Fruit fly (Drosophila melanogaster) whole organism, embryonic: Measurements from ENCODE around the gene CG12589.

Experiments used
- BEAF-32 ChIP-seq: fragments of 200-800 bp; sonication (Bioruptor generic); optimal IDR thresholded peaks from 3 replicates; lab custom pipeline; 2017; ENCODE audit warnings: missing biosample characterization, missing genetic modification characterization, mild to moderate bottlenecking, moderate library complexity, missing genetic modification reagents
- CG11247 ChIP-seq: fragments of 200-800 bp; sonication (Bioruptor generic); IDR thresholded peaks from 2 replicates; pipeline ENCODE4 v1.3.6; 2022; ENCODE audit warnings: missing biosample characterization, missing genetic modification characterization
- CG11504 ChIP-seq: fragments of 200-800 bp; sonication (Bioruptor generic); optimal IDR thresholded peaks from 3 replicates; lab custom pipeline; 2019; ENCODE audit warnings: missing biosample characterization, mild to moderate bottlenecking, missing genetic modification characterization, moderate library complexity
- CG1603 ChIP-seq: fragments of 200-800 bp; sonication (Bioruptor generic); optimal IDR thresholded peaks from 2 replicates; lab custom pipeline; 2019; ENCODE audit warnings: missing biosample characterization, mild to moderate bottlenecking, missing genetic modification characterization, moderate library complexity
- CG17612 ChIP-seq: fragments of 200-800 bp; sonication (Bioruptor generic); IDR thresholded peaks from 2 replicates; pipeline ENCODE4 v1.3.6; 2022; ENCODE audit warnings: missing biosample characterization, missing genetic modification characterization
- CG2875 ChIP-seq: fragments of 200-800 bp; sonication (Bioruptor generic); optimal IDR thresholded peaks from 2 replicates; lab custom pipeline; 2017; ENCODE audit warnings: missing biosample characterization, mild to moderate bottlenecking, missing genetic modification characterization, missing genetic modification reagents
- CG30431 ChIP-seq: fragments of 200-800 bp; sonication (Bioruptor generic); optimal IDR thresholded peaks from 2 replicates; lab custom pipeline; 2017; ENCODE audit warnings: missing biosample characterization, missing genetic modification characterization
- CG32767 ChIP-seq: fragments of 200-800 bp; sonication (Bioruptor generic); IDR thresholded peaks from 2 replicates; pipeline ENCODE4 v1.3.6; 2022; ENCODE audit warnings: missing biosample characterization, missing genetic modification characterization
- CG3407 ChIP-seq: fragments of 200-800 bp; sonication (Bioruptor generic); optimal IDR thresholded peaks from 2 replicates; lab custom pipeline; 2018; ENCODE audit warnings: missing biosample characterization, mild to moderate bottlenecking, missing genetic modification characterization
- CG34422 ChIP-seq: fragments of 200-800 bp; sonication (Bioruptor generic); IDR thresholded peaks from 3 replicates; pipeline ENCODE4 v1.3.6; 2022; ENCODE audit warnings: missing biosample characterization, missing genetic modification characterization
- CG42726 ChIP-seq: fragments of 200-800 bp; sonication (Bioruptor generic); IDR thresholded peaks from 2 replicates; pipeline ENCODE4 v1.3.6; 2022; ENCODE audit warnings: missing biosample characterization, missing genetic modification characterization; ENCODE audit not compliant: partially characterized antibody
- CG4424 ChIP-seq: fragments of 200-800 bp; sonication (Bioruptor generic); optimal IDR thresholded peaks from 3 replicates; lab custom pipeline; 2016; ENCODE audit warnings: missing biosample characterization, missing genetic modification characterization
- CG4854 ChIP-seq: fragments of 200-800 bp; sonication (Bioruptor generic); optimal IDR thresholded peaks from 2 replicates; lab custom pipeline; 2016; ENCODE audit warnings: missing biosample characterization, missing genetic modification characterization, inconsistent platforms
- CG8478 ChIP-seq: fragments of >200 bp; optimal IDR thresholded peaks from 2 replicates; lab custom pipeline; 2018
- D19B ChIP-seq: fragments of 200-800 bp; sonication (Bioruptor generic); optimal IDR thresholded peaks from 2 replicates; lab custom pipeline; 2017; ENCODE audit warnings: missing biosample characterization, mild to moderate bottlenecking, missing genetic modification characterization
- Dp ChIP-seq: fragments of 200-800 bp; sonication (Bioruptor generic); optimal IDR thresholded peaks from 2 replicates; lab custom pipeline; 2018; ENCODE audit warnings: missing biosample characterization, mild to moderate bottlenecking, missing genetic modification characterization, moderate library complexity
- Ets65A ChIP-seq: fragments of 200-800 bp; sonication (Bioruptor generic); peaks from one replicate; lab custom pipeline; 2016; ENCODE audit warnings: missing biosample characterization, missing genetic modification characterization
- HLH4C ChIP-seq: fragments of 200-800 bp; sonication (Bioruptor generic); IDR thresholded peaks from 3 replicates; pipeline ENCODE4 v1.3.6; 2022; ENCODE audit warnings: missing biosample characterization, missing genetic modification characterization; ENCODE audit not compliant: partially characterized antibody
- HmgD ChIP-seq: fragments of 200-800 bp; sonication (Bioruptor generic); optimal IDR thresholded peaks from 3 replicates; lab custom pipeline; 2016; ENCODE audit warnings: missing biosample characterization, missing genetic modification characterization
- Mad ChIP-seq: fragments of 200-800 bp; sonication (Bioruptor generic); optimal IDR thresholded peaks from 2 replicates; lab custom pipeline; 2016; ENCODE audit warnings: missing biosample characterization, missing genetic modification characterization
- NC2β ChIP-seq: fragments of 200-800 bp; sonication (Bioruptor generic); optimal IDR thresholded peaks from 2 replicates; lab custom pipeline; 2016; ENCODE audit warnings: missing biosample characterization, missing genetic modification characterization
- NK7.1 ChIP-seq: fragments of 200-800 bp; sonication (Bioruptor generic); optimal IDR thresholded peaks from 3 replicates; lab custom pipeline; 2016; ENCODE audit warnings: missing biosample characterization, missing genetic modification characterization
- Pdp1 ChIP-seq, 2 experiments: fragments of 200-800 bp; sonication (Bioruptor generic); optimal IDR thresholded peaks; 3 replicates each; lab custom pipeline; 2016; ENCODE audit warnings: missing biosample characterization in 2 of 2, missing genetic modification characterization in 2 of 2, mild to moderate bottlenecking in 1 of 2, moderate library complexity in 1 of 2
- Six4 ChIP-seq: fragments of 200-800 bp; sonication (Bioruptor generic); optimal IDR thresholded peaks from 2 replicates; lab custom pipeline; 2016; ENCODE audit warnings: missing biosample characterization, missing genetic modification characterization
- Sox100B ChIP-seq: fragments of 200-800 bp; sonication (Bioruptor generic); optimal IDR thresholded peaks from 3 replicates; lab custom pipeline; 2018; ENCODE audit warnings: missing biosample characterization, mild to moderate bottlenecking, missing genetic modification characterization
- Tbp ChIP-seq: fragments of >200 bp; optimal IDR thresholded peaks from 2 replicates; lab custom pipeline; 2018; ENCODE audit warnings: missing biosample characterization, missing genetic modification characterization
- Usf ChIP-seq: fragments of 200-800 bp; sonication (Bioruptor generic); optimal IDR thresholded peaks from 2 replicates; lab custom pipeline; 2017; ENCODE audit warnings: missing genotype, missing biosample characterization, missing genetic modification characterization
- ac ChIP-seq: fragments of 200-800 bp; sonication (Bioruptor generic); optimal IDR thresholded peaks from 3 replicates; lab custom pipeline; 2017; ENCODE audit warnings: missing biosample characterization, mild to moderate bottlenecking, missing genetic modification characterization
- ap ChIP-seq: fragments of 200-800 bp; sonication (Bioruptor generic); IDR thresholded peaks from 2 replicates; pipeline ENCODE4 v1.3.6; 2022; ENCODE audit warnings: missing biosample characterization, missing genetic modification characterization
- ash1 ChIP-seq: fragments of 200-800 bp; sonication (Bioruptor generic); optimal IDR thresholded peaks from 2 replicates; lab custom pipeline; 2018; ENCODE audit warnings: missing biosample characterization, mild to moderate bottlenecking, missing genetic modification characterization
- ato ChIP-seq: fragments of 200-800 bp; sonication (Bioruptor generic); IDR thresholded peaks from 2 replicates; pipeline ENCODE4 v1.3.6; 2022; ENCODE audit warnings: missing biosample characterization, missing genetic modification characterization; ENCODE audit not compliant: partially characterized antibody
- bab2 ChIP-seq: fragments of 200-800 bp; sonication (Bioruptor generic); optimal IDR thresholded peaks from 2 replicates; lab custom pipeline; 2016; ENCODE audit warnings: missing biosample characterization, missing genetic modification characterization
- caup ChIP-seq: fragments of 200-800 bp; sonication (Bioruptor generic); optimal IDR thresholded peaks from 3 replicates; lab custom pipeline; 2017; ENCODE audit warnings: missing biosample characterization, mild to moderate bottlenecking, missing genetic modification characterization, moderate library complexity; ENCODE audit not compliant: severe bottlenecking
- ci ChIP-seq: fragments of 200-800 bp; sonication (Bioruptor generic); IDR thresholded peaks from 3 replicates; pipeline ENCODE4 v1.3.6; 2022; ENCODE audit warnings: missing biosample characterization, missing genetic modification characterization
- dimm ChIP-seq: fragments of 200-800 bp; sonication (Bioruptor generic); IDR thresholded peaks from 2 replicates; pipeline ENCODE4 v1.3.6; 2022; ENCODE audit warnings: missing biosample characterization, missing genetic modification characterization
- dpn ChIP-seq, 2 experiments: fragments of 200-800 bp; sonication (Bioruptor generic); optimal IDR thresholded peaks; 3 replicates each; lab custom pipeline; 2016; ENCODE audit warnings: missing biosample characterization in 2 of 2, missing genetic modification characterization in 2 of 2
- ewg ChIP-seq: fragments of 200-800 bp; sonication (Bioruptor generic); optimal IDR thresholded peaks from 3 replicates; lab custom pipeline; 2017; ENCODE audit warnings: mild to moderate bottlenecking, missing biosample characterization, missing genetic modification reagents, missing genetic modification characterization
- gsb ChIP-seq: fragments of 200-800 bp; sonication (Bioruptor generic); IDR thresholded peaks from 2 replicates; pipeline ENCODE4 v1.3.6; 2022; ENCODE audit warnings: missing biosample characterization, missing genetic modification characterization
- hb ChIP-seq: fragments of 200-800 bp; sonication (Bioruptor generic); IDR thresholded peaks from 3 replicates; pipeline ENCODE4 v1.3.6; 2022; ENCODE audit warnings: missing biosample characterization, missing genetic modification characterization; ENCODE audit not compliant: partially characterized antibody
- hkb ChIP-seq, 2 experiments: fragments of 200-800 bp in 1 of 2; fragments of >200 bp in 1 of 2; sonication (Bioruptor generic) in 1 of 2; IDR thresholded peaks in 1 of 2; optimal IDR thresholded peaks in 1 of 2; 2 replicates each; pipeline versions ENCODE4 v1.3.6 to Lab custom; 2017 to 2022; ENCODE audit warnings: missing biosample characterization in 1 of 2, missing genetic modification characterization in 1 of 2
- klu ChIP-seq: fragments of 200-800 bp; sonication (Bioruptor generic); IDR thresholded peaks from 2 replicates; pipeline ENCODE4 v1.3.6; 2022; ENCODE audit warnings: missing biosample characterization, missing genetic modification characterization
- lab ChIP-seq: fragments of 200-800 bp; sonication (Bioruptor generic); optimal IDR thresholded peaks from 3 replicates; lab custom pipeline; 2017; ENCODE audit warnings: missing biosample characterization, missing genetic modification characterization, mild to moderate bottlenecking, moderate library complexity, missing genetic modification reagents
- lilli ChIP-seq: fragments of 200-800 bp; sonication (Bioruptor generic); optimal IDR thresholded peaks from 3 replicates; lab custom pipeline; 2016; ENCODE audit warnings: missing biosample characterization, missing genetic modification characterization
- prd ChIP-seq, 3 experiments: fragments of >200 bp in 2 of 3; fragments of 200-800 bp in 1 of 3; sonication (Bioruptor generic) in 1 of 3; optimal IDR thresholded peaks in 2 of 3; IDR thresholded peaks in 1 of 3; 2 replicates in 2 of 3; 3 replicates in 1 of 3; pipeline versions ENCODE4 v1.3.6 to Lab custom; 2017 to 2022; ENCODE audit warnings: missing biosample characterization in 1 of 3, missing genetic modification characterization in 1 of 3
- schlank ChIP-seq: fragments of 200-800 bp; sonication (Bioruptor generic); optimal IDR thresholded peaks from 2 replicates; lab custom pipeline; 2018; ENCODE audit warnings: missing biosample characterization, mild to moderate bottlenecking, missing genetic modification characterization
- scrt ChIP-seq: fragments of 200-800 bp; sonication (Bioruptor generic); optimal IDR thresholded peaks from 2 replicates; lab custom pipeline; 2018; ENCODE audit warnings: missing biosample characterization, mild to moderate bottlenecking, missing genetic modification characterization, moderate library complexity
- sna ChIP-seq: fragments of 200-800 bp; sonication (Bioruptor generic); IDR thresholded peaks from 2 replicates; pipeline ENCODE4 v1.3.6; 2022; ENCODE audit warnings: missing biosample characterization, missing genetic modification characterization; ENCODE audit not compliant: partially characterized antibody
- zf30C ChIP-seq: fragments of 200-800 bp; sonication (Bioruptor generic); optimal IDR thresholded peaks from 3 replicates; lab custom pipeline; 2018; ENCODE audit warnings: missing biosample characterization, mild to moderate bottlenecking, missing genetic modification characterization
- zfh1 ChIP-seq: fragments of 200-800 bp; sonication (Bioruptor generic); IDR thresholded peaks from 3 replicates; pipeline ENCODE4 v1.3.6; 2022; ENCODE audit warnings: missing biosample characterization, missing genetic modification characterization

Gene CG12589

DNA sequence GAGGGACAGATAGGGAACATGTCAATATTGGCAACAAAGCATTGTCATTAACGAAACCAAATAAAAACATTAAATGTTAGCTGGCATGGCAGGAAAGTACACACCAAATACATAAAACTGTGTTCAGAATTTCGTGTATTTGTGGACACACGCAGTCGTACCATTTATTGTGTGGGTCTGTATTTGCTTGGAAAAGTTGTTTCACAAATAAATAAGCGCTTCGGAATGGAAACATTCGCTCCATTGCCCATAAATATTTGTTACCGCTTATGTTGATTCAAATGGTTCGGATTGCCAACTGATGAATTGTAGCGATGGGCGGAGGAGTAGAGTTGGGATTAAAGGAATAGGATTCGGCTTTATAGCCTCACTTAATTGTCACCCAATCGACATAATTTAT lies 30.8 kb downstream of the CG12589 start (continued):
- peak; percentile 84 for TF ChIP-seq NC2β (GFP tag; lab: Kevin White, UChicago)
- peak; percentile 60 for TF ChIP-seq Mad
- peak; percentile 59 for TF ChIP-seq CG30431 (GFP tag; lab: Kevin White, UChicago)
- peak; percentile 56 for TF ChIP-seq Six4 (GFP tag; lab: Kevin White, UChicago)
- TF ChIP-seq CG42726 (GFP tag; lab: Robert Waterston, UW): no peak
- TF ChIP-seq Ets65A: peak; percentile 23
- peak; percentile 65; the same call in 1 of the 2 replicates for TF ChIP-seq CG32767 (GFP tag; lab: Robert Waterston, UW)
- no peak for TF ChIP-seq BEAF-32
- no peak for TF ChIP-seq CG8478
- peak; percentile 93 for TF ChIP-seq CG2875
- peak; percentile 83 for TF ChIP-seq bab2 (GFP tag; lab: Kevin White, UChicago)
- peak; percentile 89 for TF ChIP-seq Sox100B (GFP tag; lab: Kevin White, UChicago)
- TF ChIP-seq CG1603: peak; percentile 87
- peak; percentile 20 for TF ChIP-seq HmgD (GFP tag; lab: Kevin White, UChicago)
- TF ChIP-seq ci (GFP tag; lab: Robert Waterston, UW): peak; percentile 85
- TF ChIP-seq Dp: no peak
- TF ChIP-seq ac (GFP tag; lab: Kevin White, UChicago): peak; percentile 97
- TF ChIP-seq CG17612: no peak
- peak; percentile 76 for TF ChIP-seq CG11504 (tag; lab: Kevin White, UChicago)
- TF ChIP-seq CG4424 (GFP tag; lab: Kevin White, UChicago): peak; percentile 61
- TF ChIP-seq ewg (GFP tag; lab: Kevin White, UChicago): peak; percentile 72
- 0 out of 2 replicates have a peak, but pooled peaks have one; percentile 18 for TF ChIP-seq klu (GFP tag; lab: Robert Waterston, UW)
- no peak for TF ChIP-seq prd (optimal IDR thresholded peaks at IDR 0.05; lab: Kevin White, UChicago)
- TF ChIP-seq prd (GFP tag; IDR thresholded peaks at IDR 0.05; lab: Robert Waterston, UW): peak; percentile 9; the same call in 1 of the 3 replicates
- peak; percentile 68 to 70 for TF ChIP-seq Pdp1 (GFP tag; optimal IDR thresholded peaks at IDR 0.05; lab: Kevin White, UChicago)
- TF ChIP-seq CG3407 (GFP tag; lab: Kevin White, UChicago): peak; percentile 94
- TF ChIP-seq lilli (GFP tag; lab: Kevin White, UChicago): peak; percentile 44
- TF ChIP-seq schlank (tag; lab: Kevin White, UChicago): peak; percentile 89
- no peak for TF ChIP-seq hb (GFP tag; lab: Robert Waterston, UW)
- no peak for TF ChIP-seq Tbp (GFP tag; lab: Kevin White, UChicago)
- TF ChIP-seq CG34422 (GFP tag; lab: Robert Waterston, UW): 0 out of 3 replicates have a peak, but pooled peaks have one; percentile 32
- no peak for TF ChIP-seq zf30C
- TF ChIP-seq ash1: peak; percentile 72
- peak; percentile 63 to 86 for TF ChIP-seq dpn (GFP tag; optimal IDR thresholded peaks at IDR 0.05; lab: Kevin White, UChicago)
- no peak for TF ChIP-seq ato (GFP tag; lab: Robert Waterston, UW)
- no peak for TF ChIP-seq hkb (optimal IDR thresholded peaks at IDR 0.05; lab: Kevin White, UChicago)
- TF ChIP-seq hkb (GFP tag; IDR thresholded peaks at IDR 0.05; lab: Robert Waterston, UW): peak; percentile 82
- TF ChIP-seq HLH4C (GFP tag; lab: Robert Waterston, UW): no peak
- TF ChIP-seq NK7.1 (GFP tag; lab: Kevin White, UChicago): peak; percentile 87
- peak; percentile 95 for TF ChIP-seq lab
- TF ChIP-seq sna (GFP tag; lab: Robert Waterston, UW): no peak
- peak; percentile 93 for TF ChIP-seq caup (GFP tag; lab: Kevin White, UChicago)
- peak; percentile 83 for TF ChIP-seq scrt (GFP tag; lab: Kevin White, UChicago)
- TF ChIP-seq Usf: peak; percentile 34
- TF ChIP-seq gsb: peak; percentile 61
- no peak for TF ChIP-seq dimm (GFP tag; lab: Robert Waterston, UW)
- peak; percentile 88 for TF ChIP-seq CG4854
- no peak for TF ChIP-seq ap (GFP tag; lab: Robert Waterston, UW)
- peak; percentile 62 for TF ChIP-seq CG11247 (GFP tag; lab: Robert Waterston, UW)
- peak; percentile 80 for TF ChIP-seq zfh1
- peak; percentile 66 for TF ChIP-seq D19B (GFP tag; lab: Kevin White, UChicago)
